Worm (Caenorhabditis elegans) whole organism, L4/young adult: ENCODE data around the gene cyp-44A1.

Experiments used
- W03F9.2 ChIP-seq: fragments of 150-350 bp; optimal IDR thresholded peaks from 2 replicates; lab custom pipeline; 2014; ENCODE audit warnings: missing biosample characterization, missing genetic modification characterization
- dao-5 ChIP-seq: sonication (generic microtip); optimal IDR thresholded peaks from 2 replicates; lab custom pipeline; 2016; ENCODE audit warnings: missing genotype, missing genetic modification characterization, moderate library complexity, missing compliant biosample characterization
- him-1 ChIP-seq: sonication (generic microtip); optimal IDR thresholded peaks from 2 replicates; lab custom pipeline; 2016; ENCODE audit warnings: missing genotype, missing genetic modification reagents, missing genetic modification characterization, missing compliant biosample characterization

cyp-44A1 gene

ce11 chrII:5503760-5504159, at the start of gene cyp-44A1:
Gene cyp-44A1 (plus strand): TSS chrII:5504044.
- TF ChIP-seq him-1 (tag; lab: Kevin White, UChicago) (no peak), W03F9.2 (no peak), dao-5 (tag; lab: Kevin White, UChicago) (no peak)

ce11 chrII:5455650-5456355, 48.0 kb upstream of the cyp-44A1 start, which contains the start of gene daz-1:
Gene daz-1 (plus strand): TSS chrII:5456305.
- TF ChIP-seq dao-5 (tag; lab: Kevin White, UChicago) (no peak), him-1 (tag; lab: Kevin White, UChicago) (no peak), W03F9.2 (no peak)

- TF ChIP-seq him-1 (tag; lab: Kevin White, UChicago) (no peak), W03F9.2 (no peak), dao-5 (tag; lab: Kevin White, UChicago) (no peak)
Measured at ce11 chrII:5458683-5459410, 45.0 kb upstream of the cyp-44A1 start.

ce11 chrII:5459534-5459933, 44.3 kb upstream of the cyp-44A1 start:
- no peak for TF ChIP-seq him-1 (tag; lab: Kevin White, UChicago)
- TF ChIP-seq W03F9.2, result no peak
- no peak for TF ChIP-seq dao-5 (tag; lab: Kevin White, UChicago)

ce11 chrII:5460911-5461310, 42.9 kb upstream of the cyp-44A1 start:
- TF ChIP-seq him-1 (tag; lab: Kevin White, UChicago), result no peak
- TF ChIP-seq dao-5 (tag; lab: Kevin White, UChicago), result no peak
- TF ChIP-seq W03F9.2, result no peak

ce11 chrII:5463692-5464300, 40.0 kb upstream of the cyp-44A1 start:
- TF ChIP-seq W03F9.2 (no peak), dao-5 (tag; lab: Kevin White, UChicago) (no peak)

- TF ChIP-seq him-1 (tag; lab: Kevin White, UChicago) (no peak), W03F9.2 (no peak), dao-5 (tag; lab: Kevin White, UChicago) (no peak)
Measured at ce11 chrII:5465729-5466408, 38.0 kb upstream of the cyp-44A1 start, which contains the start of gene clr-1. Gene clr-1 (plus strand): TSS chrII:5466358.

- peak; percentile 58 for TF ChIP-seq W03F9.2
- no peak for TF ChIP-seq him-1 (tag; lab: Kevin White, UChicago)
Measured at ce11 chrII:5473946-5474423, 29.9 kb upstream of the cyp-44A1 start, which contains the start of gene mrps-16. Gene mrps-16 (plus strand): TSS chrII:5474373.

- TF ChIP-seq W03F9.2 (no peak), dao-5 (tag; lab: Kevin White, UChicago) (no peak), him-1 (tag; lab: Kevin White, UChicago) (no peak)
Measured at ce11 chrII:5474946-5475345, 28.9 kb upstream of the cyp-44A1 start, which contains the start of gene ilcr-2. Gene ilcr-2 (plus strand): TSS chrII:5475246.

- TF ChIP-seq W03F9.2 (no peak), dao-5 (tag; lab: Kevin White, UChicago) (no peak), him-1 (tag; lab: Kevin White, UChicago) (no peak)
Measured at ce11 chrII:5478318-5478717, 25.5 kb upstream of the cyp-44A1 start, which contains the start of gene F56D1.1. Gene F56D1.1 (plus strand): TSS chrII:5478618.

- no peak for TF ChIP-seq dao-5 (tag; lab: Kevin White, UChicago)
- TF ChIP-seq him-1 (tag; lab: Kevin White, UChicago), result no peak
- no peak for TF ChIP-seq W03F9.2
Measured at ce11 chrII:5481982-5482381, 21.9 kb upstream of the cyp-44A1 start, which contains the start of gene cal-8. Gene cal-8 (minus strand): TSS chrII:5482041.

- no peak for TF ChIP-seq W03F9.2
- no peak for TF ChIP-seq dao-5 (tag; lab: Kevin White, UChicago)
- TF ChIP-seq him-1 (tag; lab: Kevin White, UChicago), result no peak
Measured at ce11 chrII:5487844-5488243, 16.0 kb upstream of the cyp-44A1 start, which contains the start of gene nep-5. Gene nep-5 (plus strand): TSS chrII:5488144.

ce11 chrII:5494405-5494804, 9.4 kb upstream of the cyp-44A1 start, which contains the start of gene F12A10.6:
Gene F12A10.6 (minus strand): TSS chrII:5494505.
- TF ChIP-seq dao-5 (tag; lab: Kevin White, UChicago), result no peak
- TF ChIP-seq W03F9.2, result no peak
- no peak for TF ChIP-seq him-1 (tag; lab: Kevin White, UChicago)
